Worm (Caenorhabditis elegans) whole organism, L3 larva: Measurements from ENCODE around the gene rpl-3.
"Not testable (repeated sequence)": the region's sequence is repeated elsewhere in the genome, so short reads cannot be mapped to it uniquely, and the experiment has no call there.

Experiments used
- R02D3.7 ChIP-seq: fragments of 150-350 bp; optimal IDR thresholded peaks from 2 replicates; lab custom pipeline; 2014; ENCODE audit warnings: missing biosample characterization, missing genetic modification characterization
- ceh-82 ChIP-seq: fragments of 150-350 bp; optimal IDR thresholded peaks from 2 replicates; lab custom pipeline; 2014; ENCODE audit warnings: missing biosample characterization, missing genetic modification characterization
- fkh-2 ChIP-seq: fragments of 150-350 bp; optimal IDR thresholded peaks from 2 replicates; lab custom pipeline; 2014; ENCODE audit warnings: missing biosample characterization, missing genetic modification reagents, missing genetic modification characterization
- lin-15B ChIP-seq: fragments of 150-350 bp; optimal IDR thresholded peaks from 2 replicates; lab custom pipeline; 2014; ENCODE audit warnings: missing biosample characterization, missing genetic modification characterization
- mdl-1 ChIP-seq: fragments of 150-350 bp; optimal IDR thresholded peaks from 2 replicates; lab custom pipeline; 2014; ENCODE audit warnings: missing biosample characterization, missing genetic modification characterization
- nhr-11 ChIP-seq: fragments of 150-350 bp; optimal IDR thresholded peaks from 2 replicates; lab custom pipeline; 2014; ENCODE audit warnings: missing biosample characterization, missing genetic modification characterization
- nhr-12 ChIP-seq: fragments of 150-350 bp; optimal IDR thresholded peaks from 2 replicates; lab custom pipeline; 2014; ENCODE audit warnings: missing biosample characterization, missing genetic modification characterization
- sea-2 ChIP-seq: fragments of 150-350 bp; sonication (generic microtip); optimal IDR thresholded peaks from 4 replicates; lab custom pipeline; 2014; ENCODE audit warnings: missing biosample characterization, missing genetic modification reagents, missing genetic modification characterization
- snpc-4 ChIP-seq: fragments of 150-350 bp; optimal IDR thresholded peaks from 2 replicates; lab custom pipeline; 2014; ENCODE audit warnings: missing biosample characterization, missing genetic modification characterization

ce11 chrIII:3854868-3855267 lies 12.8 kb upstream of the rpl-3 start:
- TF ChIP-seq mdl-1 (tag; lab: Kevin White, UChicago); snpc-4 (tag; lab: Kevin White, UChicago); fkh-2 (tag; lab: Kevin White, UChicago); ceh-82 (tag; lab: Kevin White, UChicago); nhr-11; nhr-12 (tag; lab: Kevin White, UChicago); R02D3.7; sea-2 (GFP tag; lab: Kevin White, UChicago): not testable (repeated sequence)
- TF ChIP-seq lin-15B (tag; lab: Kevin White, UChicago): peak; percentile 38
